Fruit fly (Drosophila melanogaster) whole organism, pupa: Measurements from ENCODE around the gene CG7988.

Experiments
- CG12605 ChIP-seq: fragments of 200-800 bp; sonication (Bioruptor generic); IDR thresholded peaks from 2 replicates; pipeline ENCODE4 v1.3.6; 2022; ENCODE audit warnings: missing biosample characterization, missing genetic modification characterization
- CG13204 ChIP-seq: fragments of 200-800 bp; sonication (Bioruptor generic); optimal IDR thresholded peaks from 2 replicates; lab custom pipeline; 2018; ENCODE audit warnings: missing biosample characterization, mild to moderate bottlenecking, missing genetic modification characterization, moderate library complexity
- CG4496 ChIP-seq: fragments of 200-800 bp; sonication (Bioruptor generic); IDR thresholded peaks from 3 replicates; pipeline ENCODE4 v1.3.6; 2022; ENCODE audit warnings: missing biosample characterization, missing genetic modification characterization
- EcR ChIP-seq: fragments of 200-800 bp; sonication (Bioruptor generic); optimal IDR thresholded peaks from 3 replicates; lab custom pipeline; 2019; ENCODE audit warnings: missing biosample characterization, missing genetic modification characterization, mild to moderate bottlenecking, moderate library complexity, missing genetic modification reagents
- Ets98B ChIP-seq: fragments of 200-800 bp; sonication (Bioruptor generic); IDR thresholded peaks from 2 replicates; pipeline ENCODE4 v1.3.6; 2022; ENCODE audit warnings: missing biosample characterization, missing genetic modification characterization

DNA sequence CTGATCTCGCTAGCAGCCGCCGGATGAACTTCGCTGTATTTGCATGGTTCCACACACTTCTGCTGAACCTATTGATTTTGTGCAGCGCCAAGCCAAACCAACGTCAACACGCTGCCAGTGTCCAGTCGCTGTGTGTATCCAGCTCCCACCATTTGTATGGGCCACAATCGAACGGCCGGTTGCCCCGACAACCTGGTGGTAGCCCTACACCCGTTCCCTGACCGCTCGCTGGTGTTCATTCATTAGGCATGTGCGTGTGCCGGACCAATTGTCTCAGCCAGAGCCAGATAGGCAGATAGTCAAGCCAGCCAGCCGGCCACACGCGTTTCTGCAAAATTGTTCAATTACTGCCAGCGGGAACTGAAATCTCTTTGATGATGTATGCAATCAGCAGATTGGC, 28.5 kb upstream of the CG7988 start, which contains the start of gene CG14313:
- TF ChIP-seq CG4496 (GFP tag; lab: Robert Waterston, UW) (no peak), EcR (GFP tag; lab: Kevin White, UChicago) (no peak), CG13204 (no peak), CG12605 (no peak), Ets98B (GFP tag; lab: Robert Waterston, UW) (no peak)
